Fruit fly (Drosophila melanogaster): ENCODE data around the gene CG13857.

Gene CG13857

DNA sequence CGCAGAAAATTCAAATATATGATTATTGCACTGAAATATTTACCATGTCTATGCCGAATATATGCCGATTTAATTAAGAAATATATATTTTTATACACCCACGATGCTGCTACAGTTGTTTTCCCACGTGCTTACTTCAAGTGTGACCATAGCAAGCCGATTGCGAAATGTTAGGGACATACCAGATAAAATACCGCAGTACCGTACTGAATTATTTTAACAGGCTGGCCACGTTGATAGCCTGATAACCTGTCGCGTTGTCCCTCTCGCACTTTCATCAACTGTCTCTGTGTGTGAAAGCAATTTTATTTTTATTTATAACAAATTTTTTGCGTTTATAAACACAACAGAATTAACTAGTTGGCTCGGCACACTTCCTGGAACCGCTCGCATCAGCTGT is 27.0 kb upstream of the CG13857 start, which contains the start of the genes Nop56 and mats (continued):
- TF ChIP-seq kay (GFP tag; optimal IDR thresholded peaks at IDR 0.05) (no peak), knrl (GFP tag; IDR thresholded peaks at IDR 0.05; ENCODE audit: partially characterized antibody) (no peak), PHDP (tag; optimal IDR thresholded peaks at IDR 0.05) (no peak), Dref (GFP tag; IDR thresholded peaks at IDR 0.05) (peak; percentile 37), fd96Cb (tag; optimal IDR thresholded peaks at IDR 0.05) (no peak), mirr (GFP tag; optimal IDR thresholded peaks at IDR 0.05) (no peak), dmrt99B (tag; optimal IDR thresholded peaks at IDR 0.05) (no peak), HmgZ (tag; optimal IDR thresholded peaks at IDR 0.05) (peak; percentile 45), CG3281 (GFP tag; optimal IDR thresholded peaks at IDR 0.05) (no peak), Dbx (GFP tag; IDR thresholded peaks at IDR 0.05) (0 out of 3 replicates have a peak, but pooled peaks have one; percentile 28), peb (GFP tag; IDR thresholded peaks at IDR 0.05) (no peak), CG10654 (GFP tag; optimal IDR thresholded peaks at IDR 0.05) (no peak), br (optimal IDR thresholded peaks at IDR 0.05) (no peak), emc (GFP tag; optimal IDR thresholded peaks at IDR 0.05) (no peak), sima (GFP tag; optimal IDR thresholded peaks at IDR 0.05) (no peak), nmo (GFP tag; optimal IDR thresholded peaks at IDR 0.05) (peak; percentile 65), CG7786 (GFP tag; optimal IDR thresholded peaks at IDR 0.05) (no peak), Nf-YC (tag; optimal IDR thresholded peaks at IDR 0.05) (peak; percentile 62), phol (tag; optimal IDR thresholded peaks at IDR 0.05) (peak; percentile 48), Tbp (GFP tag; optimal IDR thresholded peaks at IDR 0.05) (peak; percentile 40), CG18262 (tag; optimal IDR thresholded peaks at IDR 0.05) (no peak), CG14050 (GFP tag; IDR thresholded peaks at IDR 0.05) (no peak), CG3847 (GFP tag; IDR thresholded peaks at IDR 0.05) (peak; percentile 71), seq (GFP tag; IDR thresholded peaks at IDR 0.05) (no peak), lab (GFP tag; optimal IDR thresholded peaks at IDR 0.05) (no peak), Nf-YA (GFP tag; IDR thresholded peaks at IDR 0.05) (no peak), CG9437 (GFP tag; optimal IDR thresholded peaks at IDR 0.05) (no peak), Jarid2 (GFP tag; optimal IDR thresholded peaks at IDR 0.05) (no peak), CG17328 (GFP tag; IDR thresholded peaks at IDR 0.05) (no peak), NFAT (GFP tag; IDR thresholded peaks at IDR 0.05) (peak; percentile 13; the same call in 1 of the 2 replicates), CG12942 (GFP tag; optimal IDR thresholded peaks at IDR 0.05) (no peak), toy (GFP tag; IDR thresholded peaks at IDR 0.05) (no peak), bigmax (GFP tag; optimal IDR thresholded peaks at IDR 0.05) (peak; percentile 72), CG12236 (GFP tag; optimal IDR thresholded peaks at IDR 0.05) (no peak), CG6272 (GFP tag; IDR thresholded peaks at IDR 0.05) (no peak), h (optimal IDR thresholded peaks at IDR 0.05) (no peak), CG7745 (tag; optimal IDR thresholded peaks at IDR 0.05) (peak; percentile 21), CG2875 (GFP tag; optimal IDR thresholded peaks at IDR 0.05) (no peak), CG2202 (tag; optimal IDR thresholded peaks at IDR 0.05) (no peak), dysf (GFP tag; IDR thresholded peaks at IDR 0.05) (no peak), fd102C (GFP tag; optimal IDR thresholded peaks at IDR 0.05) (no peak), CG4820 (GFP tag; optimal IDR thresholded peaks at IDR 0.05) (no peak), dm (GFP tag; optimal IDR thresholded peaks at IDR 0.05) (peak; percentile 98), Gug (GFP tag; IDR thresholded peaks at IDR 0.05) (no peak), Med (GFP tag) (peak; percentile 89), CG11695 (GFP tag; IDR thresholded peaks at IDR 0.05) (no peak), al (GFP tag; IDR thresholded peaks at IDR 0.05) (no peak), sisA (GFP tag; IDR thresholded peaks at IDR 0.05) (no peak), Myb (GFP tag; optimal IDR thresholded peaks at IDR 0.05) (peak; percentile 11), Hey (tag; optimal IDR thresholded peaks at IDR 0.05) (no peak), sens-2 (GFP tag; IDR thresholded peaks at IDR 0.05) (no peak), psq (GFP tag; optimal IDR thresholded peaks at IDR 0.05) (no peak), B-H1 (GFP tag; IDR thresholded peaks at IDR 0.05) (no peak), dmrt11E (tag; optimal IDR thresholded peaks at IDR 0.05) (no peak)
